Worm (Caenorhabditis elegans): ENCODE measurements around the gene swt-3.

DNA sequence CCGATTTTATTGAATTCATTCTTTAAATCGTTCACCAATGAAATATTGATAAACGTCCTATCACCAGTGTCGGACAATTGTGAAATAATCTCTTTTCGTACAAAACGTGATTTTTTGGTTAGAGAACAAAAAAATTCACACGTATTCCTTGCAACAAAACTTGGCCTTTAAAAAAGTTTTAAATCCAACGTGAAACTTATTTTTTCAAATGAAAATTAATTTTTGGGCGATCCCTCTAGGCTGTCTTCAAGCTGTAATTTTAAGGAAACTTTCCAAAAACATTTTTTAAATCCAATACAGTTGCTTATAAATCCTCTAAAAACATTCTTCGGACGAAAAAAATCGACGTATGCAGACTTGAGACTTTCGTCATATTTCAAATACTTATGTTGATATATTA lies 25.8 kb downstream of the swt-3 start, which contains the start of gene T25B9.5:
- TF ChIP-seq hrde-1 (tag; optimal IDR thresholded peaks at IDR 0.05; ENCODE audit: borderline replicate concordance) = no peak
- no peak for TF ChIP-seq hlh-26 (GFP tag; conservative IDR thresholded peaks at IDR 0.05)
